Worm (Caenorhabditis elegans): ENCODE measurements around the gene ztf-13.

DNA sequence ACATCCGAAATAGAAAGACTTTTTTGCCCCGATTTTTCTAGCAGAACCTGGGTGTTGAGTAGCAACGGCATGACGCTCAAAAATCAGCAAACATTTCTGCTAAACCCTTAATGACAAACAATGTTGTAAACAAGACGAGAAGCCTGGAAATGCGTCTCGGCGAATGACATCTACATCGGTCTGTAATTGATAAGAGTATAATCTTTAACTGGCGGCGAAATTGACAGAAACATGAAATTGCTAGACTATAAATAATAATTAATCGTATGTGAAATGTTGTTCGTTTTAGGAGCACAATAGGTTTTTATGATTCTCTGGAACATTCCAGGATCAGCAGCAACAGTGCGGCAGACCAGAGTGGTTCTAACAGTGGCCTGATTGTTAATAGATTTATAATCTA, 39.7 kb upstream of the ztf-13 start:
- no peak for TF ChIP-seq mdl-1 (tag; optimal IDR thresholded peaks at IDR 0.05)
- no peak for TF ChIP-seq grh-1 (GFP tag; IDR thresholded peaks at IDR 0.05)
- no peak for TF ChIP-seq nhr-71 (tag; optimal IDR thresholded peaks at IDR 0.05)
- no peak for TF ChIP-seq nhr-90 (tag; optimal IDR thresholded peaks at IDR 0.05; ENCODE audit: poor library complexity)
- TF ChIP-seq nhr-47 (tag; optimal IDR thresholded peaks at IDR 0.05), result no peak
- TF ChIP-seq snpc-4 (tag; optimal IDR thresholded peaks at IDR 0.05), result no peak
- TF ChIP-seq unc-62 (GFP tag; optimal IDR thresholded peaks at IDR 0.05), result no peak
- TF ChIP-seq jun-1 (tag; optimal IDR thresholded peaks at IDR 0.05), result no peak
- TF ChIP-seq lsy-2 (tag; optimal IDR thresholded peaks at IDR 0.05), result no peak
- no peak for TF ChIP-seq lin-39 (tag; optimal IDR thresholded peaks at IDR 0.05)
- no peak for TF ChIP-seq nhr-77 (tag; optimal IDR thresholded peaks at IDR 0.05)
- TF ChIP-seq pqm-1 (tag; optimal IDR thresholded peaks at IDR 0.05), result no peak
- no peak for TF ChIP-seq C34B4.2 (tag; optimal IDR thresholded peaks at IDR 0.05)
